Fruit fly (Drosophila melanogaster): Measurements from ENCODE around the gene CG5885.

- TF ChIP-seq EcR (GFP tag; optimal IDR thresholded peaks at IDR 0.05) (no peak), psq (optimal IDR thresholded peaks at IDR 0.05) (no peak), usp (GFP tag; optimal IDR thresholded peaks at IDR 0.05) (no peak), pan (optimal IDR thresholded peaks at IDR 0.05) (no peak), CG8478 (optimal IDR thresholded peaks at IDR 0.05) (no peak)
Observed at dm6 chr2L:9882393-9882971, 35.6 kb downstream of the CG5885 start.

Data from whole organism.